Worm (Caenorhabditis elegans) whole organism, L2 larva: Measurements from ENCODE around the gene Y50D7A.3.

ENCODE experiments used
- F13H6.1 ChIP-seq: sonication (generic microtip); optimal IDR thresholded peaks from 2 replicates; lab custom pipeline; 2016; ENCODE audit warnings: missing genetic modification characterization, missing compliant biosample characterization
- R02D3.7 ChIP-seq: fragments of 150-350 bp; optimal IDR thresholded peaks from 2 replicates; lab custom pipeline; 2014; ENCODE audit warnings: missing biosample characterization, missing genetic modification characterization
- Y55F3AM.14 ChIP-seq: fragments of 200-800 bp; sonication (Bioruptor generic); optimal IDR thresholded peaks from 2 replicates; lab custom pipeline; 2018; ENCODE audit warnings: mild to moderate bottlenecking, missing genetic modification characterization, missing compliant biosample characterization
- ZK546.5 ChIP-seq: sonication (generic microtip); optimal IDR thresholded peaks from 2 replicates; lab custom pipeline; 2017; ENCODE audit warnings: missing biosample characterization, missing genetic modification characterization
- alr-1 ChIP-seq: fragments of 150-350 bp; optimal IDR thresholded peaks from 2 replicates; lab custom pipeline; 2014; ENCODE audit warnings: missing biosample characterization, missing genetic modification characterization
- blmp-1 ChIP-seq: sonication (generic microtip); optimal IDR thresholded peaks from 2 replicates; lab custom pipeline; 2017; ENCODE audit warnings: missing genetic modification characterization, mild to moderate bottlenecking, missing compliant biosample characterization, antibody characterized with exemption, moderate library complexity; ENCODE audit not compliant: insufficient read depth
- ceh-16 ChIP-seq: fragments of 150-350 bp; optimal IDR thresholded peaks from 2 replicates; lab custom pipeline; 2014; ENCODE audit warnings: missing biosample characterization, missing genetic modification characterization
- ceh-82 ChIP-seq: fragments of 150-350 bp; optimal IDR thresholded peaks from 2 replicates; lab custom pipeline; 2014; ENCODE audit warnings: missing biosample characterization, missing genetic modification characterization
- dmd-4 ChIP-seq: sonication (generic microtip); optimal IDR thresholded peaks from 2 replicates; lab custom pipeline; 2017; ENCODE audit warnings: missing biosample characterization, missing genetic modification characterization
- egl-27 ChIP-seq: sonication (generic microtip); optimal IDR thresholded peaks from 3 replicates; lab custom pipeline; 2017; ENCODE audit warnings: missing biosample characterization, missing genetic modification reagents, missing genetic modification characterization
- elt-1 ChIP-seq: fragments of 150-350 bp; optimal IDR thresholded peaks from 2 replicates; lab custom pipeline; 2014; ENCODE audit warnings: missing biosample characterization, missing genetic modification characterization
- fos-1 ChIP-seq: fragments of 150-350 bp; optimal IDR thresholded peaks from 2 replicates; lab custom pipeline; 2014; ENCODE audit warnings: missing biosample characterization, missing genetic modification characterization
- gmeb-1 ChIP-seq: fragments of 150-350 bp; optimal IDR thresholded peaks from 2 replicates; lab custom pipeline; 2014; ENCODE audit warnings: missing biosample characterization, missing genetic modification characterization
- lin-11 ChIP-seq: fragments of 150-350 bp; sonication (generic microtip); optimal IDR thresholded peaks from 2 replicates; lab custom pipeline; 2014; ENCODE audit warnings: missing biosample characterization, missing genetic modification characterization, inconsistent platforms, mixed read lengths
- lin-13 ChIP-seq: fragments of 150-350 bp; optimal IDR thresholded peaks from 2 replicates; lab custom pipeline; 2014; ENCODE audit warnings: missing biosample characterization, missing genetic modification reagents, missing genetic modification characterization
- lin-39 ChIP-seq: fragments of 150-350 bp; optimal IDR thresholded peaks from 2 replicates; lab custom pipeline; 2014; ENCODE audit warnings: missing biosample characterization, missing genetic modification reagents, missing genetic modification characterization
- lsy-2 ChIP-seq, 2 experiments: fragments of 150-350 bp in 1 of 2; sonication (generic microtip) in 1 of 2; optimal IDR thresholded peaks; 2 replicates each; lab custom pipeline; 2014 to 2017; ENCODE audit warnings: missing biosample characterization in 2 of 2, missing genetic modification characterization in 2 of 2
- mab-5 ChIP-seq: fragments of 150-350 bp; optimal IDR thresholded peaks from 2 replicates; lab custom pipeline; 2014; ENCODE audit warnings: missing biosample characterization, missing genetic modification characterization
- mdl-1 ChIP-seq, 2 experiments: fragments of 150-350 bp in 1 of 2; sonication (generic microtip) in 1 of 2; optimal IDR thresholded peaks; 2 replicates each; lab custom pipeline; 2017; ENCODE audit warnings: missing biosample characterization in 2 of 2, missing genetic modification characterization in 2 of 2
- nhr-11 ChIP-seq: fragments of 150-350 bp; optimal IDR thresholded peaks from 2 replicates; lab custom pipeline; 2014; ENCODE audit warnings: missing biosample characterization, missing genetic modification characterization
- nhr-12 ChIP-seq: fragments of 150-350 bp; optimal IDR thresholded peaks from 2 replicates; lab custom pipeline; 2014; ENCODE audit warnings: missing biosample characterization, missing genetic modification characterization
- nhr-129 ChIP-seq: fragments of 150-350 bp; optimal IDR thresholded peaks from 2 replicates; lab custom pipeline; 2014; ENCODE audit warnings: missing biosample characterization, missing genetic modification characterization
- nhr-21 ChIP-seq: fragments of 150-350 bp; optimal IDR thresholded peaks from 2 replicates; lab custom pipeline; 2014; ENCODE audit warnings: missing biosample characterization, missing genetic modification characterization
- nhr-23 ChIP-seq: fragments of 150-350 bp; optimal IDR thresholded peaks from 2 replicates; lab custom pipeline; 2014; ENCODE audit warnings: missing biosample characterization, missing genetic modification reagents, missing genetic modification characterization
- nhr-237 ChIP-seq: fragments of 150-350 bp; optimal IDR thresholded peaks from 2 replicates; lab custom pipeline; 2014; ENCODE audit warnings: missing biosample characterization, missing genetic modification characterization
- nhr-25 ChIP-seq: fragments of 150-350 bp; sonication (generic microtip); optimal IDR thresholded peaks from 3 replicates; lab custom pipeline; 2014; ENCODE audit warnings: missing biosample characterization, missing genetic modification characterization
- nhr-6 ChIP-seq: fragments of 150-350 bp; optimal IDR thresholded peaks from 2 replicates; lab custom pipeline; 2014; ENCODE audit warnings: missing biosample characterization, missing genetic modification characterization
- sem-4 ChIP-seq: fragments of 150-350 bp; optimal IDR thresholded peaks from 2 replicates; lab custom pipeline; 2014; ENCODE audit warnings: missing biosample characterization, missing genetic modification reagents, missing genetic modification characterization
- skn-1 ChIP-seq: sonication (generic microtip); optimal IDR thresholded peaks from 2 replicates; lab custom pipeline; 2017; ENCODE audit warnings: missing biosample characterization, missing genetic modification characterization
- sma-9 ChIP-seq, 2 experiments: fragments of 150-350 bp in 1 of 2; sonication (generic microtip) in 1 of 2; optimal IDR thresholded peaks; 2 replicates each; lab custom pipeline; 2014 to 2016; ENCODE audit warnings: missing genetic modification characterization in 2 of 2, mild to moderate bottlenecking in 1 of 2, missing biosample characterization in 1 of 2, missing compliant biosample characterization in 1 of 2, missing genetic modification reagents in 1 of 2, moderate library complexity in 1 of 2
- snpc-4 ChIP-seq: fragments of 150-350 bp; optimal IDR thresholded peaks from 2 replicates; lab custom pipeline; 2014; ENCODE audit warnings: missing biosample characterization, missing genetic modification characterization
- zag-1 ChIP-seq: fragments of 150-350 bp; optimal IDR thresholded peaks from 2 replicates; lab custom pipeline; 2014; ENCODE audit warnings: missing biosample characterization, missing genetic modification characterization
- ztf-11 ChIP-seq: sonication (generic microtip); optimal IDR thresholded peaks from 2 replicates; lab custom pipeline; 2017; ENCODE audit warnings: missing biosample characterization, missing genetic modification characterization
- ztf-4 ChIP-seq: fragments of 150-350 bp; optimal IDR thresholded peaks from 2 replicates; lab custom pipeline; 2014; ENCODE audit warnings: missing biosample characterization, missing genetic modification characterization

Gene Y50D7A.3

DNA sequence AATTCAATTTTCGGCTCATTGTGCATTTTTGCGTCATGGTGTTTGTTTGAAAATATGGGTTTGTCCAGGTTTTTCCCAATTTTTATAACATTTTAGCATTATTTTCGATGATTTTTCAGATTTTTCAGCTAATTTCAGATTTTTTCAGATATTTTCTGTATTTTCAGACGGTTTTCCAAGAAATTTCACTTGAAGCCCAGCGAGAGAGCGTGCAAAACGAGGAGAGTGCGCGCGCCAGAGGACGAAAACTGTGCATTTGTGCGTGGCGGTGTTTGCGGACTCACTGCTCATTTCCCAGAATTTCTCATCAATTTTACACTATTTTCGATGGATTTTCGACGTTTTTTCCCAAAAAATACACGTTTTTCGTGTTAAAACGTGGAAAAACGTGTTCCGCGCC, 19.2 kb upstream of the Y50D7A.3 start (continued):
- no peak for TF ChIP-seq elt-1 (tag; lab: Kevin White, UChicago)
- TF ChIP-seq sem-4 (tag; lab: Kevin White, UChicago) = no peak
- TF ChIP-seq lin-13 (GFP tag; lab: Kevin White, UChicago) = peak; percentile 39
- TF ChIP-seq alr-1 (tag; lab: Kevin White, UChicago) = no peak
- TF ChIP-seq gmeb-1 (tag; lab: Kevin White, UChicago) = peak; percentile 63
- no peak for TF ChIP-seq dmd-4 (tag; lab: Kevin White, UChicago)

DNA sequence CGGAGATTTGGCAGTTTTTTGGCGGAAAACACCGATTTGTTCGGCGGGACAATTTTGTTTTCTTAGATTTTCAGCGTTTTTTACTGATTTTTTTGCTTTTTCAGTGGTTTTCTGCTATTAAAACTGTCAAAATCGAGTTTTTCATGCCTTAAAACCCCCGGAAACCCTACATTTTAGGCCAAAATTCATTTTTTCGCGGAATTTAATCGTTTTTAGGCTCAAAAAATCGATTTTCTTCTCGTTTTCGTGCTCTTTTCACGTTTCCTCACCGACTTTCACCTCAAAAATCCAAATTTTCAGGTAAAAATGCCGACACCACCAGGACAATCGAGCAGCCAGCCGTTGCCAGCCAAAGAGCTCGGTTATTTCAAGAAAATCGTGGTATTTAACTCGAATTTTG, 18.8 kb upstream of the Y50D7A.3 start, which contains the start of gene hpo-29:
Gene hpo-29, plus strand, starts transcription at position 301 of the 400 bp plus-strand sequence.
- TF ChIP-seq ceh-82 (tag; lab: Kevin White, UChicago) (no peak), nhr-237 (tag; lab: Kevin White, UChicago) (no peak), lsy-2 (tag; optimal IDR thresholded peaks at IDR 0.05; lab: Kevin White, UChicago) (no peak), nhr-129 (no peak), ZK546.5 (tag; lab: Kevin White, UChicago) (no peak), mdl-1 (tag; optimal IDR thresholded peaks at IDR 0.05; lab: Kevin White, UChicago) (no peak), dmd-4 (tag; lab: Kevin White, UChicago) (no peak), mab-5 (tag; lab: Kevin White, UChicago) (no peak), zag-1 (tag; lab: Kevin White, UChicago) (no peak), R02D3.7 (tag; lab: Kevin White, UChicago) (no peak), nhr-11 (no peak), nhr-21 (tag; lab: Kevin White, UChicago) (no peak), nhr-12 (tag; lab: Kevin White, UChicago) (no peak)

ce11 chrIII:251410-251809, 2.9 kb upstream of the Y50D7A.3 start:
- no peak for TF ChIP-seq F13H6.1 (tag; lab: Kevin White, UChicago)
- no peak for TF ChIP-seq ZK546.5 (tag; lab: Kevin White, UChicago)
- no peak for TF ChIP-seq nhr-12 (tag; lab: Kevin White, UChicago)
- TF ChIP-seq lin-13 (GFP tag; lab: Kevin White, UChicago) = no peak
- no peak for TF ChIP-seq nhr-23 (tag; lab: Kevin White, UChicago)
- no peak for TF ChIP-seq nhr-6 (tag; lab: Kevin White, UChicago)
- TF ChIP-seq egl-27 (tag; lab: Kevin White, UChicago) = no peak
- TF ChIP-seq ztf-11 (tag; lab: Kevin White, UChicago) = no peak
- no peak for TF ChIP-seq ztf-4
- TF ChIP-seq skn-1 (tag; lab: Kevin White, UChicago) = no peak
- no peak for TF ChIP-seq nhr-11
- TF ChIP-seq ceh-16 (tag; lab: Kevin White, UChicago) = no peak

DNA sequence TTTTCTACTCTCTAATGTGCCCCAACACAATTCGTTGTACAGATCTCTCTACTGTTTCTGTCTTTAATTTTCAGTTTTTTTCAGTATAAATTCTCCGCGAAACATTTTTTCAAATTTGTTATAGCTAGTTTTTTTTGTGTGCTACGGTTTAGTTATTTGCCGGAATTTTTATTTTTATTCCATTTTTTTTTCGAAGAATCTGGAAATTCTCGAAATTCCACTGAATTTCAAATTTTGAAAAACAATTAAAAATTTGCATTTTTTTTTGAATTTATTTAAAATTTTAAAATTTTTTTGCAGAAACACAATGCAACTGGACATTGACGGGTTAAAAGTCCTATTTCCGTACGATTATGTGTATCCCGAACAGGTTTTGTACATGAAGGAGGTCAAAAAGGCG, 10.5 kb downstream of the Y50D7A.3 start, which contains the start of gene xpd-1:
Gene xpd-1, plus strand, starts transcription at position 301 of the 400 bp plus-strand sequence.
- TF ChIP-seq mab-5 (tag; lab: Kevin White, UChicago) (no peak), nhr-25 (tag; lab: Kevin White, UChicago) (no peak), alr-1 (tag; lab: Kevin White, UChicago) (no peak), sem-4 (tag; lab: Kevin White, UChicago) (no peak), fos-1 (tag; lab: Kevin White, UChicago) (no peak), snpc-4 (tag; lab: Kevin White, UChicago) (no peak), blmp-1 (tag; lab: Kevin White, UChicago) (no peak), nhr-12 (tag; lab: Kevin White, UChicago) (no peak), elt-1 (tag; lab: Kevin White, UChicago) (no peak), sma-9 (GFP tag; optimal IDR thresholded peaks at IDR 0.05; lab: Kevin White, UChicago) (no peak), sma-9 (tag; optimal IDR thresholded peaks at IDR 0.05; lab: Kevin White, UChicago) (no peak), zag-1 (tag; lab: Kevin White, UChicago) (no peak), ZK546.5 (tag; lab: Kevin White, UChicago) (no peak)

ce11 chrIII:282506-282905, 28.2 kb downstream of the Y50D7A.3 start:
- no peak for TF ChIP-seq gmeb-1 (tag; lab: Kevin White, UChicago)
- no peak for TF ChIP-seq F13H6.1 (tag; lab: Kevin White, UChicago)
- no peak for TF ChIP-seq mdl-1 (tag; optimal IDR thresholded peaks at IDR 0.05; lab: Kevin White, UChicago)
- no peak for TF ChIP-seq lin-11 (tag; lab: Kevin White, UChicago)
- TF ChIP-seq ZK546.5 (tag; lab: Kevin White, UChicago) = no peak
- TF ChIP-seq skn-1 (tag; lab: Kevin White, UChicago) = no peak
- no peak for TF ChIP-seq nhr-6 (tag; lab: Kevin White, UChicago)
- TF ChIP-seq lin-39 = no peak
- TF ChIP-seq sma-9 (GFP tag; optimal IDR thresholded peaks at IDR 0.05; lab: Kevin White, UChicago) = no peak
- no peak for TF ChIP-seq sma-9 (tag; optimal IDR thresholded peaks at IDR 0.05; lab: Kevin White, UChicago)
- TF ChIP-seq Y55F3AM.14 = no peak
